Fruit fly (Drosophila melanogaster): ENCODE measurements around the gene CG5026.

dm6 chr3L:8968437-8968836 lies at the start of gene CG5026:
- TF ChIP-seq HLH4C (GFP tag; IDR thresholded peaks at IDR 0.05; ENCODE audit: partially characterized antibody) (no peak), D19B (GFP tag; optimal IDR thresholded peaks at IDR 0.05) (no peak), CG6683 (GFP tag; optimal IDR thresholded peaks at IDR 0.05) (no peak), PHDP (tag; optimal IDR thresholded peaks at IDR 0.05) (no peak)
